Fruit fly (Drosophila melanogaster) whole organism, wandering third instar larva: ENCODE measurements around the gene RpL34b.

ENCODE experiments used
- Abd-B ChIP-seq: fragments of >200 bp; optimal IDR thresholded peaks from 2 replicates; lab custom pipeline; 2017; ENCODE audit warnings: missing biosample characterization, missing genetic modification characterization
- CG32264 ChIP-seq: fragments of 200-800 bp; sonication (Bioruptor generic); optimal IDR thresholded peaks from 2 replicates; lab custom pipeline; 2016; ENCODE audit warnings: missing biosample characterization, missing genetic modification characterization
- CG9705 ChIP-seq: fragments of 200-800 bp; sonication (Bioruptor generic); optimal IDR thresholded peaks from 2 replicates; lab custom pipeline; 2018; ENCODE audit warnings: missing biosample characterization, mild to moderate bottlenecking, missing genetic modification characterization
- CrebA ChIP-seq: fragments of 200-800 bp; sonication (Bioruptor generic); optimal IDR thresholded peaks from 2 replicates; lab custom pipeline; 2016; ENCODE audit warnings: missing biosample characterization, mild to moderate bottlenecking, missing genetic modification characterization, borderline replicate concordance
- Dfd ChIP-seq: fragments of >200 bp; optimal IDR thresholded peaks from 2 replicates; lab custom pipeline; 2017; ENCODE audit warnings: missing biosample characterization, missing genetic modification characterization
- Dif ChIP-seq: fragments of 200-275, 200-300 bp; sonication (Bioruptor generic); optimal IDR thresholded peaks from 2 replicates; lab custom pipeline; 2018; ENCODE audit warnings: missing biosample characterization, missing genetic modification characterization; ENCODE audit not compliant: partially characterized antibody
- GATAd ChIP-seq: sonication (Bioruptor generic); optimal IDR thresholded peaks from 2 replicates; lab custom pipeline; 2016; ENCODE audit warnings: missing biosample characterization, missing genetic modification characterization
- HLH106 ChIP-seq: fragments of 200-800 bp; optimal IDR thresholded peaks from 3 replicates; lab custom pipeline; 2019; ENCODE audit warnings: missing biosample characterization, mild to moderate bottlenecking, missing genetic modification characterization, moderate library complexity
- Hnf4 ChIP-seq: fragments of 200-800 bp; sonication (Bioruptor generic); optimal IDR thresholded peaks from 2 replicates; lab custom pipeline; 2016; ENCODE audit warnings: missing biosample characterization, mild to moderate bottlenecking, missing genetic modification characterization
- Hr78 ChIP-seq: fragments of >200 bp; optimal IDR thresholded peaks from 2 replicates; lab custom pipeline; 2017; ENCODE audit warnings: missing biosample characterization, missing genetic modification characterization
- Hr83 ChIP-seq: fragments of 200-300 bp; sonication (Bioruptor generic); optimal IDR thresholded peaks from 2 replicates; lab custom pipeline; 2016; ENCODE audit warnings: missing biosample characterization, mild to moderate bottlenecking, missing genetic modification characterization, moderate library complexity; ENCODE audit not compliant: poor library complexity, severe bottlenecking
- Jra ChIP-seq: sonication (Bioruptor generic); optimal IDR thresholded peaks from 2 replicates; lab custom pipeline; 2016; ENCODE audit warnings: missing biosample characterization, missing genetic modification characterization
- Mio ChIP-seq: sonication (Bioruptor generic); optimal IDR thresholded peaks from 2 replicates; lab custom pipeline; 2016; ENCODE audit warnings: missing biosample characterization, missing genetic modification characterization
- Myc ChIP-seq: fragments of >200 bp; optimal IDR thresholded peaks from 2 replicates; lab custom pipeline; 2017
- N ChIP-seq: fragments of >200 bp; optimal IDR thresholded peaks from 2 replicates; lab custom pipeline; 2018; ENCODE audit warnings: missing biosample characterization, missing external identifiers, missing genetic modification characterization
- OdsH ChIP-seq: fragments of 200-800 bp; sonication (Bioruptor generic); optimal IDR thresholded peaks from 2 replicates; lab custom pipeline; 2016; ENCODE audit warnings: missing biosample characterization, mild to moderate bottlenecking, missing genetic modification characterization
- Rel ChIP-seq, 2 experiments: fragments of 200-800 bp; sonication (Bioruptor generic) in 1 of 2; optimal IDR thresholded peaks; 2 replicates in 1 of 2; 3 replicates in 1 of 2; lab custom pipeline; 2016 to 2019; ENCODE audit warnings: mild to moderate bottlenecking in 2 of 2, missing biosample characterization in 2 of 2, missing genetic modification characterization in 2 of 2, moderate library complexity in 1 of 2
- Sp1 ChIP-seq: fragments of 200-800 bp; sonication (Bioruptor generic); optimal IDR thresholded peaks from 3 replicates; lab custom pipeline; 2019; ENCODE audit warnings: missing biosample characterization, mild to moderate bottlenecking, missing genetic modification characterization, moderate library complexity
- Vsx2 ChIP-seq: fragments of 200-300, 225-300 bp; sonication (Bioruptor generic); optimal IDR thresholded peaks from 2 replicates; lab custom pipeline; 2018; ENCODE audit warnings: missing biosample characterization, missing genetic modification characterization; ENCODE audit not compliant: partially characterized antibody
- br ChIP-seq: fragments of 200-800 bp; sonication (Bioruptor generic); optimal IDR thresholded peaks from 2 replicates; lab custom pipeline; 2016; ENCODE audit warnings: missing biosample characterization, missing genetic modification characterization
- brk ChIP-seq: fragments of 200-800 bp; sonication (Bioruptor generic); optimal IDR thresholded peaks from 2 replicates; lab custom pipeline; 2016; ENCODE audit warnings: missing biosample characterization, mild to moderate bottlenecking, missing genetic modification characterization
- dl ChIP-seq, 2 experiments: fragments of 175-275, 200-275 bp in 1 of 2; fragments of 200-275 bp in 1 of 2; sonication (Bioruptor generic); optimal IDR thresholded peaks; lab custom pipeline; 2018; ENCODE audit warnings: mild to moderate bottlenecking in 2 of 2, missing biosample characterization in 2 of 2, missing genetic modification characterization in 2 of 2, moderate library complexity in 2 of 2; ENCODE audit not compliant: partially characterized antibody in 2 of 2, insufficient read depth in 1 of 2
- dmrt93B ChIP-seq: fragments of 200-800 bp; sonication (Bioruptor generic); optimal IDR thresholded peaks from 2 replicates; lab custom pipeline; 2018; ENCODE audit warnings: missing biosample characterization, mild to moderate bottlenecking, missing genetic modification characterization
- dsf ChIP-seq: sonication (Bioruptor generic); optimal IDR thresholded peaks from 2 replicates; lab custom pipeline; 2016; ENCODE audit warnings: missing biosample characterization, missing genetic modification characterization, borderline replicate concordance
- ey ChIP-seq: fragments of 200-800 bp; sonication (Bioruptor generic); optimal IDR thresholded peaks from 2 replicates; lab custom pipeline; 2016; ENCODE audit warnings: missing biosample characterization, missing genetic modification characterization
- foxo ChIP-seq, 2 experiments: fragments of 200-800 bp; sonication (Bioruptor generic); optimal IDR thresholded peaks; 2 replicates in 1 of 2; 3 replicates in 1 of 2; lab custom pipeline; 2016 to 2017; ENCODE audit warnings: missing biosample characterization in 2 of 2, missing genetic modification characterization in 2 of 2
- fru ChIP-seq: fragments of 200-800 bp; sonication (Bioruptor generic); optimal IDR thresholded peaks from 3 replicates; lab custom pipeline; 2016; ENCODE audit warnings: missing biosample characterization, mild to moderate bottlenecking, missing genetic modification characterization
- h ChIP-seq: fragments of 200-800 bp; sonication (Bioruptor generic); optimal IDR thresholded peaks from 3 replicates; lab custom pipeline; 2016; ENCODE audit warnings: missing biosample characterization, mild to moderate bottlenecking, missing genetic modification characterization
- jim ChIP-seq: fragments of 175-275, 200-325 bp; sonication (Bioruptor generic); optimal IDR thresholded peaks from 2 replicates; lab custom pipeline; 2016; ENCODE audit warnings: missing biosample characterization, mild to moderate bottlenecking, missing genetic modification characterization
- lola ChIP-seq: fragments of >200 bp; optimal IDR thresholded peaks from 2 replicates; lab custom pipeline; 2017; ENCODE audit warnings: missing biosample characterization, missing genetic modification characterization
- pan ChIP-seq: fragments of >200 bp; optimal IDR thresholded peaks from 2 replicates; lab custom pipeline; 2017
- psq ChIP-seq: fragments of 200-800 bp; sonication (Bioruptor generic); optimal IDR thresholded peaks from 3 replicates; lab custom pipeline; 2017; ENCODE audit warnings: missing biosample characterization, mild to moderate bottlenecking, missing genetic modification characterization, moderate library complexity
- rgr ChIP-seq: fragments of 200-800 bp; sonication (Bioruptor generic); optimal IDR thresholded peaks from 3 replicates; lab custom pipeline; 2016; ENCODE audit warnings: missing biosample characterization, mild to moderate bottlenecking, missing genetic modification characterization
- sage ChIP-seq: fragments of 200-800 bp; sonication (Bioruptor generic); optimal IDR thresholded peaks from 2 replicates; lab custom pipeline; 2016; ENCODE audit warnings: missing biosample characterization, mild to moderate bottlenecking, missing genetic modification characterization
- sv ChIP-seq: fragments of 200-800 bp; sonication (Bioruptor generic); optimal IDR thresholded peaks from 3 replicates; lab custom pipeline; 2016; ENCODE audit warnings: missing biosample characterization, missing genetic modification characterization
- tai ChIP-seq: sonication (Bioruptor generic); optimal IDR thresholded peaks from 2 replicates; lab custom pipeline; 2016; ENCODE audit warnings: missing biosample characterization, missing genetic modification characterization
- usp ChIP-seq: fragments of >200 bp; optimal IDR thresholded peaks from 2 replicates; lab custom pipeline; 2017; ENCODE audit warnings: missing biosample characterization, missing genetic modification characterization
- woc ChIP-seq: sonication (Bioruptor generic); optimal IDR thresholded peaks from 2 replicates; lab custom pipeline; 2016; ENCODE audit warnings: missing biosample characterization, mild to moderate bottlenecking, missing genetic modification characterization

The RpL34b gene

DNA sequence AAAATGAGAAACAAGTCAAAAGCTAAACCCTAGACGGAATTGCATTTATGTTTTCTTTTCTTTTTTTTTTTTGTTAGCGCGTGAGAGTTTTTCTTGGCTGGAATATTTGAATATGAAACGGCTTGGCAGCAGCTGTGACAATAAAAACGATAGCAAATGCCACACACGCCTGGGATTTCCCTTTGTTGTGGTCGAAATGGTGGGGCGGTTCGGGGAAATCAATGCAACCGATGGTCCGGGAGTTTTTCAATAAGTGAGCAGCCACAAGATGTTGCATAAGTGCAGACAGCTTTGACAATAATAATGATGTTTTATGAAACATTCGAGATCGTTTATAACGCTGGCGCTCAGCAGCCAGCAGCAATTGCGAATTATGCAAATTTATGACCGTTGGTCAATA, 24.2 kb downstream of the RpL34b start:
- TF ChIP-seq CG32264 (no peak), Rel (GFP tag; optimal IDR thresholded peaks at IDR 0.05; lab: Kevin White, UChicago) (no peak), Rel (tag; optimal IDR thresholded peaks at IDR 0.05; lab: Kevin White, UChicago) (peak; percentile 63)

DNA sequence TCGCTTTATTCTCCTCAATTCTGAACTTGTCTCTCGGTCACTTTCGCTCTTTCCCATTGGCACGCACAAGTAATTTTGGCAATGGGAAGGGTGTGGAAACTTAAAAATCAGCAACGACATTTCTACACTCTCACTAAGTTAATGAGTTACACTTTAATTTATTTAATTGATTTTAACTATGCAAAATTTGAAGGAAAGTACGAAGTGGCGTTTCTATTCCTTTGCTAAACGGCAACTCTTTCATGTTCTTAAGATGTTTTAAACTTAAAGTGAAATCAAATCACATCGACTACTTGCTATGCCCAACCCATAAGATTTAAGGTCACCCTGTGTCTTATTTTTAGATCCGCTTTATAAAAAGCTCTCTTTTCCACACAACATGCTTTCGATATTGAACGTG, 30.6 kb downstream of the RpL34b start:
- TF ChIP-seq Jra (GFP tag; lab: Kevin White, UChicago), result no peak
- no peak for TF ChIP-seq Vsx2 (GFP tag; lab: Kevin White, UChicago)
- peak; percentile 30 for TF ChIP-seq ey
- no peak for TF ChIP-seq Rel (GFP tag; optimal IDR thresholded peaks at IDR 0.05; lab: Kevin White, UChicago)
- TF ChIP-seq Rel (tag; optimal IDR thresholded peaks at IDR 0.05; lab: Kevin White, UChicago), result no peak
- peak; percentile 48 for TF ChIP-seq h (GFP tag; lab: Kevin White, UChicago)
- peak; percentile 39 for TF ChIP-seq fru (GFP tag; lab: Kevin White, UChicago)
- no peak for TF ChIP-seq GATAd
- TF ChIP-seq Dfd (GFP tag; lab: Kevin White, UChicago), result no peak
- TF ChIP-seq dl (GFP tag; optimal IDR thresholded peaks at IDR 0.05; lab: Kevin White, UChicago; ENCODE audit: insufficient read depth in 1 of 2, partially characterized antibody in 2 of 2), result no peak
- peak; percentile 27 for TF ChIP-seq br (GFP tag; lab: Kevin White, UChicago)
- TF ChIP-seq CrebA, result no peak
- no peak for TF ChIP-seq pan (lab: Kevin White, UChicago)
- no peak for TF ChIP-seq dmrt93B (GFP tag; lab: Kevin White, UChicago)
- TF ChIP-seq N (GFP tag; lab: Kevin White, UChicago), result no peak
- TF ChIP-seq dsf, result no peak
- TF ChIP-seq CG9705 (GFP tag; lab: Kevin White, UChicago), result no peak
- TF ChIP-seq jim, result no peak
- no peak for TF ChIP-seq sage (GFP tag; lab: Kevin White, UChicago)
- TF ChIP-seq Hr83 (GFP tag; lab: Kevin White, UChicago), result no peak
- no peak for TF ChIP-seq CG32264
- TF ChIP-seq Myc (lab: Kevin White, UChicago), result no peak
- peak; percentile 42 for TF ChIP-seq rgr (GFP tag; lab: Kevin White, UChicago)
- TF ChIP-seq HLH106 (tag; lab: Kevin White, UChicago), result peak; percentile 6
- no peak for TF ChIP-seq Mio
- TF ChIP-seq woc, result peak; percentile 4
- no peak for TF ChIP-seq Hr78
- no peak for TF ChIP-seq brk (GFP tag; lab: Kevin White, UChicago)
- peak; percentile 2 for TF ChIP-seq psq (GFP tag; lab: Kevin White, UChicago)
- no peak for TF ChIP-seq Dif (GFP tag; lab: Kevin White, UChicago)
- TF ChIP-seq Hnf4, result no peak
- TF ChIP-seq tai (GFP tag; lab: Kevin White, UChicago), result no peak
- no peak for TF ChIP-seq lola (GFP tag; lab: Kevin White, UChicago)
- no peak for TF ChIP-seq sv
- no peak for TF ChIP-seq Sp1 (GFP tag; lab: Kevin White, UChicago)
- no peak for TF ChIP-seq Abd-B (GFP tag; lab: Kevin White, UChicago)
- peak; percentile 6 for TF ChIP-seq OdsH (GFP tag; lab: Kevin White, UChicago)
- TF ChIP-seq usp (GFP tag; lab: Kevin White, UChicago), result no peak
- TF ChIP-seq foxo (GFP tag; optimal IDR thresholded peaks at IDR 0.05; lab: Kevin White, UChicago), result peak in 1 of 2 experiments; percentile 41

- peak; percentile 24 for TF ChIP-seq h (GFP tag; lab: Kevin White, UChicago)
- no peak for TF ChIP-seq Hr78
- TF ChIP-seq psq (GFP tag; lab: Kevin White, UChicago), result no peak
- peak; percentile 27 for TF ChIP-seq brk (GFP tag; lab: Kevin White, UChicago)
- TF ChIP-seq Hnf4, result peak; percentile 14
Observed at dm6 chr3R:9365893-9366500, 35.0 kb downstream of the RpL34b start.
